Fruit fly (Drosophila melanogaster): ENCODE measurements around the gene CG3176.

CG3176 gene

dm6 chrX:522357-523043 is 40.8 kb downstream of the CG3176 start (continued):
- TF ChIP-seq Smox (GFP tag; optimal IDR thresholded peaks at IDR 0.05) (peak; percentile 79), CG7368 (GFP tag; optimal IDR thresholded peaks at IDR 0.05) (peak; percentile 60), net (GFP tag; optimal IDR thresholded peaks at IDR 0.05) (peak; percentile 65), CG15336 (GFP tag; IDR thresholded peaks at IDR 0.05) (peak; percentile 45), CG6163 (GFP tag; IDR thresholded peaks at IDR 0.05) (peak; percentile 86), Sox15 (GFP tag; optimal IDR thresholded peaks at IDR 0.05) (peak; percentile 59), Sox14 (GFP tag; optimal IDR thresholded peaks at IDR 0.05) (peak; percentile 75), Hr39 (GFP tag; optimal IDR thresholded peaks at IDR 0.05) (peak; percentile 77), Ets96B (tag; optimal IDR thresholded peaks at IDR 0.05) (peak; percentile 48), CG10631 (GFP tag; optimal IDR thresholded peaks at IDR 0.05) (peak; percentile 25), CG32006 (GFP tag; optimal IDR thresholded peaks at IDR 0.05) (peak; percentile 53), CG6854 (GFP tag; optimal IDR thresholded peaks at IDR 0.05) (peak; percentile 62), dac (GFP tag; optimal IDR thresholded peaks at IDR 0.05) (peak; percentile 61), lz (GFP tag; optimal IDR thresholded peaks at IDR 0.05) (peak; percentile 84), fkh (GFP tag; optimal IDR thresholded peaks at IDR 0.05) (peak; percentile 91), Eip75B (GFP tag; optimal IDR thresholded peaks at IDR 0.05) (peak; percentile 59), CG9139 (GFP tag; optimal IDR thresholded peaks at IDR 0.05) (no peak), CG8319 (GFP tag; optimal IDR thresholded peaks at IDR 0.05) (peak; percentile 58), Met (GFP tag; optimal IDR thresholded peaks at IDR 0.05) (peak; percentile 80), CG11762 (GFP tag; optimal IDR thresholded peaks at IDR 0.05; ENCODE audit: insufficient read depth) (peak; percentile 52), CG10669 (GFP tag; optimal IDR thresholded peaks at IDR 0.05) (peak; percentile 60), dsx (GFP tag; optimal IDR thresholded peaks at IDR 0.05; ENCODE audit: poor library complexity, severe bottlenecking) (peak; percentile 45), Eip93F (GFP tag; optimal IDR thresholded peaks at IDR 0.05) (peak; percentile 16), eg (GFP tag; IDR thresholded peaks at IDR 0.05) (peak; percentile 82), CG3032 (tag; optimal IDR thresholded peaks at IDR 0.05) (peak; percentile 43), Eip78C (GFP tag) (peak; percentile 51), Blimp-1 (GFP tag; optimal IDR thresholded peaks at IDR 0.05) (no peak), Hr38 (GFP tag; optimal IDR thresholded peaks at IDR 0.05) (peak; percentile 59), Hr4 (GFP tag; optimal IDR thresholded peaks at IDR 0.05) (peak; percentile 62), CG3919 (GFP tag; optimal IDR thresholded peaks at IDR 0.05) (peak; percentile 82), CG34406 (GFP tag; optimal IDR thresholded peaks at IDR 0.05) (peak; percentile 58)

- TF ChIP-seq Sox15 (GFP tag; optimal IDR thresholded peaks at IDR 0.05) (peak; percentile 95), CG15336 (GFP tag; IDR thresholded peaks at IDR 0.05) (peak; percentile 99), CG10669 (GFP tag; optimal IDR thresholded peaks at IDR 0.05) (peak; percentile 97), Ets96B (tag; optimal IDR thresholded peaks at IDR 0.05) (peak; percentile 97), CG3032 (tag; optimal IDR thresholded peaks at IDR 0.05) (peak; percentile 98), achi (GFP tag; optimal IDR thresholded peaks at IDR 0.05) (peak; percentile 97), CG11902 (GFP tag; optimal IDR thresholded peaks at IDR 0.05) (peak; percentile 95), CG8319 (GFP tag; optimal IDR thresholded peaks at IDR 0.05) (peak; percentile 97), CG11294 (GFP tag; IDR thresholded peaks at IDR 0.05) (peak; percentile 97), CG31627 (GFP tag; optimal IDR thresholded peaks at IDR 0.05) (peak; percentile 97), CG6854 (GFP tag; optimal IDR thresholded peaks at IDR 0.05) (peak; percentile 98), CG6808 (GFP tag; optimal IDR thresholded peaks at IDR 0.05) (peak; percentile 98), CG6792 (GFP tag; optimal IDR thresholded peaks at IDR 0.05) (peak; percentile 98), Gug (GFP tag; IDR thresholded peaks at IDR 0.05) (peak; percentile 98), Sox102F (GFP tag; optimal IDR thresholded peaks at IDR 0.05) (peak; percentile 98), ss (GFP tag; optimal IDR thresholded peaks at IDR 0.05) (peak; percentile 98), cyc (GFP tag; optimal IDR thresholded peaks at IDR 0.05) (peak; percentile 97), Eip75B (GFP tag; optimal IDR thresholded peaks at IDR 0.05) (peak; percentile 98), salr (GFP tag; optimal IDR thresholded peaks at IDR 0.05) (peak; percentile 92 to 94), CG16779 (tag; optimal IDR thresholded peaks at IDR 0.05) (peak; percentile 97), net (GFP tag; optimal IDR thresholded peaks at IDR 0.05) (peak; percentile 98), spab (GFP tag; optimal IDR thresholded peaks at IDR 0.05) (peak; percentile 97), CG10631 (GFP tag; optimal IDR thresholded peaks at IDR 0.05) (peak; percentile 97), Hr4 (GFP tag; optimal IDR thresholded peaks at IDR 0.05) (peak; percentile 98), Ets21C (GFP tag; optimal IDR thresholded peaks at IDR 0.05) (peak; percentile 95), lz (GFP tag; optimal IDR thresholded peaks at IDR 0.05) (peak; percentile 98), acj6 (GFP tag; optimal IDR thresholded peaks at IDR 0.05) (peak; percentile 98), fd59A (GFP tag; optimal IDR thresholded peaks at IDR 0.05) (peak; percentile 97)
These were observed 41.7 kb downstream of the CG3176 start, which contains the start of gene elav for dm6 chrX:523179-523851. TSS of gene elav (minus strand) at chrX:523226.
